Worm (Caenorhabditis elegans) whole organism, L4 larva: ENCODE measurements around the gene ins-12.

Source experiments
- T26A8.4 ChIP-seq: fragments of 200-800 bp; sonication (Bioruptor generic); IDR thresholded peaks from 2 replicates; pipeline ENCODE4 v1.3.6; 2022; ENCODE audit warnings: missing genetic modification characterization, missing compliant biosample characterization
- Y105C5A.15 ChIP-seq: fragments of 200-800 bp; sonication (Bioruptor generic); IDR thresholded peaks from 2 replicates; pipeline ENCODE4 v1.3.6; 2022; ENCODE audit warnings: missing genetic modification characterization, missing compliant biosample characterization
- Y48G9A.11 ChIP-seq: fragments of 200-800 bp; sonication (Bioruptor generic); IDR thresholded peaks from 2 replicates; pipeline ENCODE4 v1.3.6; 2022; ENCODE audit warnings: missing genetic modification reagents, missing genetic modification characterization, missing compliant biosample characterization
- Y75B8A.6 ChIP-seq: fragments of 200-800 bp; sonication (Bioruptor generic); IDR thresholded peaks from 2 replicates; pipeline ENCODE4 v1.3.6; 2022; ENCODE audit warnings: missing genetic modification reagents, missing genetic modification characterization, missing compliant biosample characterization
- ZK546.5 ChIP-seq, 2 experiments: sonication (generic microtip); optimal IDR thresholded peaks; 2 replicates each; lab custom pipeline; 2017; ENCODE audit warnings: missing biosample characterization in 2 of 2, missing genetic modification characterization in 2 of 2
- aha-1 ChIP-seq: fragments of 150-350 bp; peaks from one replicate; lab custom pipeline; 2014; ENCODE audit warnings: missing biosample characterization, missing genetic modification characterization
- aly-2 ChIP-seq: sonication (generic microtip); optimal IDR thresholded peaks from 2 replicates; lab custom pipeline; 2018; ENCODE audit warnings: missing biosample characterization, missing genetic modification characterization
- ama-1 ChIP-seq: fragments of 150-350 bp; optimal IDR thresholded peaks from 2 replicates; lab custom pipeline; 2014; ENCODE audit warnings: inconsistent platforms, mixed read lengths
- arid-1 ChIP-seq: fragments of 200-800 bp; sonication (Bioruptor generic); conservative IDR thresholded peaks from 2 replicates; pipeline ENCODE4 v1.3.6; 2022; ENCODE audit warnings: missing genetic modification reagents, missing genetic modification characterization, missing compliant biosample characterization
- ceh-20 ChIP-seq: fragments of 200-800 bp; sonication (Bioruptor generic); IDR thresholded peaks from 2 replicates; pipeline ENCODE4 v1.3.6; 2022; ENCODE audit warnings: missing genetic modification reagents, missing genetic modification characterization, missing compliant biosample characterization
- ceh-28 ChIP-seq: fragments of 150-350 bp; optimal IDR thresholded peaks from 2 replicates; lab custom pipeline; 2014; ENCODE audit warnings: missing biosample characterization, missing genetic modification reagents, missing genetic modification characterization
- ceh-82 ChIP-seq: sonication (generic microtip); optimal IDR thresholded peaks from 2 replicates; lab custom pipeline; 2017; ENCODE audit warnings: missing biosample characterization, missing genetic modification characterization
- daf-16 ChIP-seq, 3 experiments: sonication (generic microtip); optimal IDR thresholded peaks; 2 replicates each; lab custom pipeline; 2016 to 2017; ENCODE audit warnings: missing genetic modification characterization in 3 of 3, missing genetic modification reagents in 3 of 3, mild to moderate bottlenecking in 2 of 3, missing compliant biosample characterization in 2 of 3, missing biosample characterization in 1 of 3, moderate library complexity in 1 of 3
- daf-19 ChIP-seq: fragments of 200-800 bp; sonication (Bioruptor generic); conservative IDR thresholded peaks from 2 replicates; pipeline ENCODE4 v1.3.6; 2022; ENCODE audit warnings: missing genetic modification characterization, missing compliant biosample characterization
- dmd-9 ChIP-seq: fragments of 200-800 bp; sonication (Bioruptor generic); IDR thresholded peaks from 2 replicates; pipeline ENCODE4 v1.3.6; 2022; ENCODE audit warnings: missing genetic modification reagents, missing genetic modification characterization, missing compliant biosample characterization
- dpl-1 ChIP-seq: fragments of 150-350 bp; optimal IDR thresholded peaks from 2 replicates; lab custom pipeline; 2014; ENCODE audit warnings: missing biosample characterization, missing genetic modification reagents, missing genetic modification characterization
- duxl-1 ChIP-seq: sonication (generic microtip); optimal IDR thresholded peaks from 2 replicates; lab custom pipeline; 2016; ENCODE audit warnings: mild to moderate bottlenecking, missing genetic modification characterization, moderate library complexity, missing compliant biosample characterization; ENCODE audit not compliant: poor library complexity
- dve-1 ChIP-seq: sonication (generic microtip); optimal IDR thresholded peaks from 2 replicates; lab custom pipeline; 2017; ENCODE audit warnings: antibody characterized with exemption, mild to moderate bottlenecking, missing genetic modification characterization, missing compliant biosample characterization; ENCODE audit not compliant: insufficient read depth
- egl-27 ChIP-seq: sonication (generic microtip); optimal IDR thresholded peaks from 3 replicates; lab custom pipeline; 2017; ENCODE audit warnings: missing biosample characterization, missing genetic modification reagents, missing genetic modification characterization
- egl-43 ChIP-seq: fragments of 200-800 bp; sonication (Bioruptor generic); IDR thresholded peaks from 2 replicates; pipeline ENCODE4 v1.3.6; 2022; ENCODE audit warnings: missing genetic modification reagents, missing genetic modification characterization, missing compliant biosample characterization
- hif-1 ChIP-seq, 2 experiments: sonication (generic microtip); optimal IDR thresholded peaks; 2 replicates each; lab custom pipeline; 2016 to 2017; ENCODE audit warnings: missing compliant biosample characterization in 2 of 2, missing genetic modification characterization in 2 of 2, missing genetic modification reagents in 2 of 2, missing genotype in 2 of 2, mild to moderate bottlenecking in 1 of 2
- hlh-11 ChIP-seq: fragments of 200-800 bp; sonication (Bioruptor generic); optimal IDR thresholded peaks from 2 replicates; lab custom pipeline; 2018; ENCODE audit warnings: mild to moderate bottlenecking, missing genetic modification characterization, missing compliant biosample characterization
- jun-1 ChIP-seq: fragments of 150-350 bp; optimal IDR thresholded peaks from 2 replicates; lab custom pipeline; 2014; ENCODE audit warnings: missing biosample characterization, missing genetic modification reagents, missing genetic modification characterization
- lim-7 ChIP-seq: fragments of 200-800 bp; sonication (Bioruptor generic); IDR thresholded peaks from 2 replicates; pipeline ENCODE4 v1.3.6; 2022; ENCODE audit warnings: missing genetic modification characterization, missing compliant biosample characterization
- lin-1 ChIP-seq: fragments of 200-800 bp; sonication (Bioruptor generic); IDR thresholded peaks from 2 replicates; pipeline ENCODE4 v1.3.6; 2022; ENCODE audit warnings: missing genetic modification reagents, missing genetic modification characterization, missing compliant biosample characterization
- lin-15B ChIP-seq: fragments of 150-350 bp; sonication (generic microtip); optimal IDR thresholded peaks from 3 replicates; lab custom pipeline; 2014; ENCODE audit warnings: missing biosample characterization, missing genetic modification characterization
- lin-39 ChIP-seq: fragments of 150-350 bp; optimal IDR thresholded peaks from 2 replicates; lab custom pipeline; 2014; ENCODE audit warnings: missing biosample characterization, missing genetic modification reagents, missing genetic modification characterization
- lir-3 ChIP-seq: sonication (generic microtip); optimal IDR thresholded peaks from 2 replicates; lab custom pipeline; 2016; ENCODE audit warnings: mild to moderate bottlenecking, missing genetic modification characterization, missing compliant biosample characterization
- lsy-2 ChIP-seq, 2 experiments: fragments of 150-350 bp in 1 of 2; sonication (generic microtip) in 1 of 2; optimal IDR thresholded peaks; 2 replicates each; lab custom pipeline; 2014 to 2017; ENCODE audit warnings: missing biosample characterization in 2 of 2, missing genetic modification characterization in 2 of 2
- madf-5 ChIP-seq, 2 experiments: fragments of 200-800 bp; sonication (Bioruptor generic); IDR thresholded peaks; 2 replicates each; pipeline ENCODE4 v1.3.6; 2022; ENCODE audit warnings: missing compliant biosample characterization in 2 of 2, missing genetic modification characterization in 2 of 2
- madf-9 ChIP-seq: fragments of 200-800 bp; sonication (Bioruptor generic); conservative IDR thresholded peaks from 2 replicates; pipeline ENCODE4 v1.3.6; 2022; ENCODE audit warnings: missing genetic modification reagents, missing genetic modification characterization, missing compliant biosample characterization
- mdt-29 ChIP-seq: fragments of 200-800 bp; sonication (Bioruptor generic); IDR thresholded peaks from 2 replicates; pipeline ENCODE4 v1.3.6; 2022; ENCODE audit warnings: missing genetic modification reagents, missing genetic modification characterization, missing compliant biosample characterization
- nhr-10 ChIP-seq: fragments of 150-350 bp; optimal IDR thresholded peaks from 2 replicates; lab custom pipeline; 2014; ENCODE audit warnings: missing biosample characterization, missing genetic modification characterization
- nhr-102 ChIP-seq: sonication (generic microtip); optimal IDR thresholded peaks from 2 replicates; lab custom pipeline; 2016; ENCODE audit warnings: mild to moderate bottlenecking, missing genetic modification characterization, moderate library complexity, missing compliant biosample characterization
- nhr-11 ChIP-seq: fragments of 150-350 bp; optimal IDR thresholded peaks from 2 replicates; lab custom pipeline; 2014; ENCODE audit warnings: missing biosample characterization, missing genetic modification characterization
- nhr-41 ChIP-seq: fragments of 200-800 bp; sonication (Bioruptor generic); IDR thresholded peaks from 2 replicates; pipeline ENCODE4 v1.3.6; 2022; ENCODE audit warnings: missing genetic modification reagents, missing genetic modification characterization, missing compliant biosample characterization
- nhr-76 ChIP-seq: fragments of 150-350 bp; optimal IDR thresholded peaks from 2 replicates; lab custom pipeline; 2014; ENCODE audit warnings: missing biosample characterization, missing genetic modification characterization
- nhr-77 ChIP-seq: fragments of 150-350 bp; optimal IDR thresholded peaks from 2 replicates; lab custom pipeline; 2014; ENCODE audit warnings: missing biosample characterization, missing genetic modification characterization
- pha-4 ChIP-seq, 2 experiments: fragments of 150-350 bp in 1 of 2; fragments of 200-800 bp in 1 of 2; sonication (Bioruptor generic) in 1 of 2; IDR thresholded peaks in 1 of 2; optimal IDR thresholded peaks in 1 of 2; 2 replicates each; pipeline versions ENCODE4 v1.3.6 to Lab custom; 2014 to 2022; ENCODE audit warnings: missing genetic modification characterization in 2 of 2, missing genetic modification reagents in 2 of 2, missing biosample characterization in 1 of 2, missing compliant biosample characterization in 1 of 2
- php-3 ChIP-seq: fragments of 200-800 bp; sonication (Bioruptor generic); IDR thresholded peaks from 2 replicates; pipeline ENCODE4 v1.3.6; 2022; ENCODE audit warnings: missing genetic modification reagents, missing genetic modification characterization, missing compliant biosample characterization
- saeg-2 ChIP-seq: fragments of 200-800 bp; sonication (Bioruptor generic); IDR thresholded peaks from 2 replicates; pipeline ENCODE4 v1.3.6; 2022; ENCODE audit warnings: missing genetic modification reagents, missing genetic modification characterization, missing compliant biosample characterization
- skn-1 ChIP-seq: fragments of 150-350 bp; optimal IDR thresholded peaks from 2 replicates; lab custom pipeline; 2014; ENCODE audit warnings: missing biosample characterization, missing genetic modification characterization
- tag-97 ChIP-seq: fragments of 200-800 bp; sonication (Bioruptor generic); IDR thresholded peaks from 2 replicates; pipeline ENCODE4 v1.3.6; 2022; ENCODE audit warnings: missing genetic modification characterization, missing compliant biosample characterization
- tra-1 ChIP-seq: fragments of 200-800 bp; sonication (Bioruptor generic); IDR thresholded peaks from 2 replicates; pipeline ENCODE4 v1.3.6; 2022; ENCODE audit warnings: missing genetic modification reagents, missing genetic modification characterization, missing compliant biosample characterization
- unc-62 ChIP-seq, 3 experiments: fragments of 150-350 bp in 1 of 3; sonication (generic microtip); optimal IDR thresholded peaks in 2 of 3; peaks in 1 of 3; 1 replicate in 1 of 3; 2 replicates in 2 of 3; lab custom pipeline; 2014 to 2017; ENCODE audit warnings: missing biosample characterization in 3 of 3, missing genetic modification characterization in 3 of 3, missing genetic modification reagents in 3 of 3, missing genotype in 1 of 3
- ztf-7 ChIP-seq: fragments of 150-350 bp; optimal IDR thresholded peaks from 2 replicates; lab custom pipeline; 2014; ENCODE audit warnings: missing biosample characterization, missing genetic modification characterization

The ins-12 gene

DNA sequence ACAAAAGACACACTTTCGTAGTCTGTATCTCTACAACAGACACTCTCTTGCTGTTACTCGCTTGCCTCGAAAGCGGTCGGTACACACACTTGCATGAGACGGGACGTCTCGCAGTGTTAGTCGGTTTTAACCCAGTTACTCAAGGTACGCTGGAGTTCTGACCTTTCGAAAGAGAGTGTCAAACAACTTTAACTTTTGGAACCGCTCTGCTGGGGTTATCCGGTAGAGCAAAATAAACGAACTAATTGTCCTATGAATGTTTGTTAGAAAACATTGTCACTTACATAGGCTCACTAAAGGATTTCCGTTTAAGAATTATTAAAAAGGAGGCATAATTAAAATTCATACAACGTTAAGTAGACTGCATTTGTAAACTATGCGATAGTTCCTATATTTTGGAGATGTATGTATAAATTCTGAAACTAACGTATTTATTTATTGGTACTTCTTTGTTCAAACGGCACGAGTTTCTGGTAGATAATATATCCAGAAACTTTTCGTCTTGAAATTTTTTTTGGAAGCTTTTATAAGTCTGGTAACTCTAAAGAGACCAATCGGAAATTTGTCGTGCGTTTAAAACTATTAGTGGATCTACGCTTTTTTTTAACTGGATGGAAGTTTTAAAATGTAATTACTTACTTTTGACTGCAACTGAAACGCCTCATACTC is 10.8 kb upstream of the ins-12 start (continued):
- peak; percentile 95 for TF ChIP-seq daf-19
- peak; percentile 44 to 74 for TF ChIP-seq ZK546.5 (tag; optimal IDR thresholded peaks at IDR 0.05; lab: Kevin White, UChicago)
- peak; percentile 100 for TF ChIP-seq ama-1 (lab: Kevin White, UChicago)
- peak; percentile 76; the same call in 1 of the 2 replicates for TF ChIP-seq Y75B8A.6
- peak; percentile 87 for TF ChIP-seq lir-3 (tag; lab: Kevin White, UChicago)
- TF ChIP-seq nhr-10 (tag; lab: Kevin White, UChicago) = peak; percentile 96
- peak in 1 of 2 experiments; percentile 100 for TF ChIP-seq unc-62 (GFP tag; optimal IDR thresholded peaks at IDR 0.05 in 1 of 2; lab: Kevin White, UChicago)
- TF ChIP-seq unc-62 (tag; optimal IDR thresholded peaks at IDR 0.05; lab: Kevin White, UChicago) = peak; percentile 94
- TF ChIP-seq nhr-76 (tag; lab: Kevin White, UChicago) = peak; percentile 46
- TF ChIP-seq hif-1 (tag; optimal IDR thresholded peaks at IDR 0.05; lab: Kevin White, UChicago) = peak; percentile 69 to 89
- TF ChIP-seq daf-16 (GFP tag; optimal IDR thresholded peaks at IDR 0.05; lab: Kevin White, UChicago) = peak; percentile 83 to 90
- TF ChIP-seq daf-16 (tag; optimal IDR thresholded peaks at IDR 0.05; lab: Kevin White, UChicago) = peak; percentile 94
- peak; percentile 75 for TF ChIP-seq Y48G9A.11 (GFP tag; lab: Robert Waterston, UW)
- peak; percentile 99 for TF ChIP-seq mdt-29
- peak; percentile 65 for TF ChIP-seq lin-15B

DNA sequence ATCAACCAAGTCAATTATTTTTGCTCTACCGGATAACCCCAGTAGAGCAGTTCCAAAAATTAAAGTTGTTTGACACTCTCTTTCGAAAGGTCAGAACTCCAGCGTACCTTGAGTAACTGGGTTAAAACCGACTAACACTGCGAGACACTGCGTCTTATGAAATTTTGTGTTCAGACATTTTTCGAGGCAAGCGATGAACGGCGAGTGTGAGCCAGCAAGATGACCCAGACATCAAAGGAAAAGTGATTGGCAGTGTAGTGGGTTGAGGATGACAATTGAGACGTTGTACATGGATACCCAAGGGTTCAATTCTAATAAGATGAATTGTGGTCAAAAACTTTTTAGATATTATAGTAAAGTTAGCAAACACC is 10.3 kb upstream of the ins-12 start:
- TF ChIP-seq T26A8.4 (GFP tag; lab: Robert Waterston, UW) (peak; percentile 4), aly-2 (tag; lab: Kevin White, UChicago) (no peak), arid-1 (GFP tag; lab: Robert Waterston, UW) (peak; percentile 74), saeg-2 (GFP tag; lab: Robert Waterston, UW) (peak; percentile 47; the same call in 1 of the 2 replicates), daf-16 (GFP tag; optimal IDR thresholded peaks at IDR 0.05; lab: Kevin White, UChicago) (peak in 1 of 2 experiments; percentile 76), daf-16 (tag; optimal IDR thresholded peaks at IDR 0.05; lab: Kevin White, UChicago) (peak; percentile 81), mdt-29 (peak; percentile 97), pha-4 (GFP tag; IDR thresholded peaks at IDR 0.05; lab: Robert Waterston, UW) (peak; percentile 16; the same call in 1 of the 2 replicates), pha-4 (tag; optimal IDR thresholded peaks at IDR 0.05; lab: Kevin White, UChicago) (no peak), nhr-11 (tag; lab: Kevin White, UChicago) (peak; percentile 62), lin-39 (no peak), ztf-7 (no peak), Y75B8A.6 (no peak), hlh-11 (tag; lab: Kevin White, UChicago) (peak; percentile 77), ceh-82 (tag; lab: Kevin White, UChicago) (no peak), php-3 (GFP tag; lab: Robert Waterston, UW) (peak; percentile 36; the same call in 1 of the 2 replicates), egl-27 (tag; lab: Kevin White, UChicago) (peak; percentile 48), nhr-10 (tag; lab: Kevin White, UChicago) (peak; percentile 72), lsy-2 (tag; optimal IDR thresholded peaks at IDR 0.05; lab: Kevin White, UChicago) (peak; percentile 0 to 83), lim-7 (GFP tag; lab: Robert Waterston, UW) (no peak), dve-1 (tag; lab: Kevin White, UChicago) (peak; percentile 96), duxl-1 (peak; percentile 46), dpl-1 (GFP tag; lab: Kevin White, UChicago) (peak; percentile 57), madf-9 (peak; percentile 63; the same call in 1 of the 2 replicates), lin-1 (GFP tag; lab: Robert Waterston, UW) (peak; percentile 59; the same call in 1 of the 2 replicates), madf-5 (GFP tag; IDR thresholded peaks at IDR 0.05; lab: Robert Waterston, UW) (no peak), Y105C5A.15 (GFP tag; lab: Robert Waterston, UW) (no peak), ceh-28 (tag; lab: Kevin White, UChicago) (no peak), jun-1 (tag; lab: Kevin White, UChicago) (no peak), nhr-102 (tag; lab: Kevin White, UChicago) (peak; percentile 10), ceh-20 (GFP tag; lab: Robert Waterston, UW) (peak; percentile 46), nhr-41 (GFP tag; lab: Robert Waterston, UW) (peak; percentile 46; the same call in 1 of the 2 replicates), skn-1 (tag; lab: Kevin White, UChicago) (no peak), nhr-77 (peak; percentile 15), hif-1 (tag; optimal IDR thresholded peaks at IDR 0.05; lab: Kevin White, UChicago) (peak in 1 of 2 experiments; percentile 34), egl-43 (GFP tag; lab: Robert Waterston, UW) (peak; percentile 65; the same call in 1 of the 2 replicates), aha-1 (tag; lab: Kevin White, UChicago) (peak; percentile 48), dmd-9 (GFP tag; lab: Robert Waterston, UW) (peak; percentile 62; the same call in 1 of the 2 replicates), tra-1 (GFP tag; lab: Robert Waterston, UW) (no peak), tag-97 (no peak)
